Fruit fly (Drosophila melanogaster) whole organism, embryonic: ENCODE results near the gene CG4270.

Experiments used
- B-H1 ChIP-seq: fragments of 200-800 bp; sonication (Bioruptor generic); IDR thresholded peaks from 3 replicates; pipeline ENCODE4 v1.3.6; 2022; ENCODE audit warnings: missing biosample characterization, missing genetic modification characterization
- CG10147 ChIP-seq: fragments of 200-800 bp; sonication (Bioruptor generic); optimal IDR thresholded peaks from 2 replicates; lab custom pipeline; 2019; ENCODE audit warnings: missing biosample characterization, mild to moderate bottlenecking, missing genetic modification characterization, moderate library complexity
- CG11456 ChIP-seq: fragments of 200-800 bp; sonication (Bioruptor generic); IDR thresholded peaks from 3 replicates; pipeline ENCODE4 v1.3.6; 2022; ENCODE audit warnings: missing biosample characterization, missing genetic modification characterization
- CG11560 ChIP-seq: fragments of 200-800 bp; sonication (Bioruptor generic); IDR thresholded peaks from 3 replicates; pipeline ENCODE4 v1.3.6; 2022; ENCODE audit warnings: missing biosample characterization, missing genetic modification characterization
- CG12219 ChIP-seq: fragments of 200-800 bp; sonication (Bioruptor generic); optimal IDR thresholded peaks from 3 replicates; lab custom pipeline; 2018; ENCODE audit warnings: missing biosample characterization, mild to moderate bottlenecking, missing genetic modification characterization
- CG12391 ChIP-seq: fragments of 200-800 bp; sonication (Bioruptor generic); optimal IDR thresholded peaks from 3 replicates; lab custom pipeline; 2018; ENCODE audit warnings: missing biosample characterization, mild to moderate bottlenecking, missing genetic modification characterization, moderate library complexity
- CG12659 ChIP-seq: fragments of 200-800 bp; sonication (Bioruptor generic); optimal IDR thresholded peaks from 3 replicates; lab custom pipeline; 2017; ENCODE audit warnings: mild to moderate bottlenecking, missing biosample characterization, missing genetic modification reagents, missing genetic modification characterization
- CG12744 ChIP-seq: fragments of 200-800 bp; sonication (Bioruptor generic); optimal IDR thresholded peaks from 2 replicates; lab custom pipeline; 2016; ENCODE audit warnings: missing biosample characterization, missing genetic modification characterization
- CG1529 ChIP-seq: fragments of 200-800 bp; sonication (Bioruptor generic); optimal IDR thresholded peaks from 3 replicates; lab custom pipeline; 2018; ENCODE audit warnings: missing biosample characterization, missing genetic modification characterization
- CG1602 ChIP-seq: fragments of 200-800 bp; sonication (Bioruptor generic); optimal IDR thresholded peaks from 3 replicates; lab custom pipeline; 2016; ENCODE audit warnings: missing biosample characterization, missing genetic modification characterization
- CG17328 ChIP-seq: fragments of 200-800 bp; sonication (Bioruptor generic); IDR thresholded peaks from 2 replicates; pipeline ENCODE4 v1.3.6; 2022; ENCODE audit warnings: missing biosample characterization, missing genetic modification characterization
- CG2120 ChIP-seq: fragments of 200-800 bp; sonication (Bioruptor generic); optimal IDR thresholded peaks from 3 replicates; lab custom pipeline; 2016; ENCODE audit warnings: missing biosample characterization, missing genetic modification characterization
- CG2712 ChIP-seq: fragments of 200-800 bp; optimal IDR thresholded peaks from 3 replicates; lab custom pipeline; 2019; ENCODE audit warnings: missing biosample characterization, mild to moderate bottlenecking, missing genetic modification characterization, moderate library complexity
- CG31441 ChIP-seq: fragments of 200-800 bp; sonication (Bioruptor generic); IDR thresholded peaks from 2 replicates; pipeline ENCODE4 v1.3.6; 2022; ENCODE audit warnings: missing biosample characterization, missing genetic modification characterization
- CG34224 ChIP-seq: fragments of 200-800 bp; sonication (Bioruptor generic); IDR thresholded peaks from 3 replicates; pipeline ENCODE4 v1.3.6; 2022; ENCODE audit warnings: missing biosample characterization, missing genetic modification characterization; ENCODE audit not compliant: partially characterized antibody
- CG4282 ChIP-seq: fragments of 200-800 bp; sonication (Bioruptor generic); optimal IDR thresholded peaks from 2 replicates; lab custom pipeline; 2016; ENCODE audit warnings: missing biosample characterization, missing genetic modification characterization
- CG4617 ChIP-seq: fragments of 200-800 bp; sonication (Bioruptor generic); optimal IDR thresholded peaks from 3 replicates; lab custom pipeline; 2016; ENCODE audit warnings: missing biosample characterization, missing genetic modification characterization, borderline replicate concordance
- CG5953 ChIP-seq: fragments of 200-800 bp; sonication (Bioruptor generic); IDR thresholded peaks from 2 replicates; pipeline ENCODE4 v1.3.6; 2022; ENCODE audit warnings: missing biosample characterization, missing genetic modification characterization
- CG7928 ChIP-seq: fragments of 200-800 bp; sonication (Bioruptor generic); optimal IDR thresholded peaks from 2 replicates; lab custom pipeline; 2017; ENCODE audit warnings: missing biosample characterization, mild to moderate bottlenecking, missing genetic modification characterization
- CG7987 ChIP-seq: fragments of 200-800 bp; sonication (Bioruptor generic); optimal IDR thresholded peaks from 2 replicates; lab custom pipeline; 2018; ENCODE audit warnings: missing biosample characterization, mild to moderate bottlenecking, missing genetic modification characterization, moderate library complexity
- Gsc ChIP-seq: fragments of 200-800 bp; sonication (Bioruptor generic); IDR thresholded peaks from 2 replicates; pipeline ENCODE4 v1.3.6; 2022; ENCODE audit warnings: missing biosample characterization, missing genetic modification characterization
- HLH3B ChIP-seq: fragments of 200-800 bp; sonication (Bioruptor generic); IDR thresholded peaks from 2 replicates; pipeline ENCODE4 v1.3.6; 2022; ENCODE audit warnings: missing biosample characterization, missing genetic modification characterization
- Hey ChIP-seq: fragments of 200-800 bp; sonication (Bioruptor generic); optimal IDR thresholded peaks from 3 replicates; lab custom pipeline; 2018; ENCODE audit warnings: missing biosample characterization, mild to moderate bottlenecking, missing genetic modification characterization
- Hsf ChIP-seq: fragments of 200-800 bp; sonication (Bioruptor generic); optimal IDR thresholded peaks from 3 replicates; lab custom pipeline; 2016; ENCODE audit warnings: missing biosample characterization, missing genetic modification characterization
- Lpt ChIP-seq: fragments of >200 bp; optimal IDR thresholded peaks from 2 replicates; lab custom pipeline; 2018; ENCODE audit warnings: missing biosample characterization, missing genetic modification characterization
- MESR4 ChIP-seq: fragments of 200-800 bp; sonication (Bioruptor generic); optimal IDR thresholded peaks from 2 replicates; lab custom pipeline; 2018; ENCODE audit warnings: missing biosample characterization, mild to moderate bottlenecking, missing genetic modification characterization, moderate library complexity
- NFAT ChIP-seq: fragments of 200-800 bp; sonication (Bioruptor generic); IDR thresholded peaks from 2 replicates; pipeline ENCODE4 v1.3.6; 2022; ENCODE audit warnings: missing biosample characterization, missing genetic modification characterization
- Oaz ChIP-seq: fragments of 200-800 bp; sonication (Bioruptor generic); IDR thresholded peaks from 2 replicates; pipeline ENCODE4 v1.3.6; 2022; ENCODE audit warnings: missing biosample characterization, missing genetic modification characterization
- Optix ChIP-seq: fragments of 200-800 bp; sonication (Bioruptor generic); IDR thresholded peaks from 3 replicates; pipeline ENCODE4 v1.3.6; 2022; ENCODE audit warnings: missing biosample characterization, missing genetic modification characterization
- Sin3A ChIP-seq: fragments of >200 bp; optimal IDR thresholded peaks from 2 replicates; lab custom pipeline; 2018
- ac ChIP-seq: fragments of 200-800 bp; sonication (Bioruptor generic); optimal IDR thresholded peaks from 3 replicates; lab custom pipeline; 2017; ENCODE audit warnings: missing biosample characterization, mild to moderate bottlenecking, missing genetic modification characterization
- bab2 ChIP-seq: fragments of 200-800 bp; sonication (Bioruptor generic); optimal IDR thresholded peaks from 2 replicates; lab custom pipeline; 2016; ENCODE audit warnings: missing biosample characterization, missing genetic modification characterization
- bsh ChIP-seq, 2 experiments: fragments of 200-800 bp; sonication (Bioruptor generic); optimal IDR thresholded peaks; 2 replicates each; lab custom pipeline; 2017 to 2018; ENCODE audit warnings: mild to moderate bottlenecking in 2 of 2, missing biosample characterization in 2 of 2, missing genetic modification characterization in 2 of 2, moderate library complexity in 1 of 2
- cato ChIP-seq: fragments of 200-800 bp; sonication (Bioruptor generic); optimal IDR thresholded peaks from 2 replicates; lab custom pipeline; 2016; ENCODE audit warnings: missing biosample characterization, missing genetic modification characterization, borderline replicate concordance
- disco-r ChIP-seq: fragments of 200-800 bp; sonication (Bioruptor generic); optimal IDR thresholded peaks from 2 replicates; lab custom pipeline; 2016; ENCODE audit warnings: missing biosample characterization, missing genetic modification characterization
- dm ChIP-seq: fragments of 200-800 bp; sonication (Bioruptor generic); optimal IDR thresholded peaks from 3 replicates; lab custom pipeline; 2016; ENCODE audit warnings: missing biosample characterization, missing genetic modification characterization
- eyg ChIP-seq: fragments of 200-800 bp; sonication (Bioruptor generic); optimal IDR thresholded peaks from 3 replicates; lab custom pipeline; 2016; ENCODE audit warnings: missing biosample characterization, missing genetic modification characterization
- ham ChIP-seq: fragments of 200-800 bp; sonication (Bioruptor generic); IDR thresholded peaks from 2 replicates; pipeline ENCODE4 v1.3.6; 2022; ENCODE audit warnings: missing biosample characterization, missing genetic modification characterization
- inv ChIP-seq: fragments of 200-800 bp; sonication (Bioruptor generic); IDR thresholded peaks from 2 replicates; pipeline ENCODE4 v1.3.6; 2022; ENCODE audit warnings: missing biosample characterization, missing genetic modification characterization; ENCODE audit not compliant: partially characterized antibody
- knrl ChIP-seq: fragments of 200-800 bp; sonication (Bioruptor generic); IDR thresholded peaks from 3 replicates; pipeline ENCODE4 v1.3.6; 2022; ENCODE audit warnings: missing biosample characterization, missing genetic modification characterization; ENCODE audit not compliant: partially characterized antibody
- mld ChIP-seq: fragments of 200-800 bp; sonication (Bioruptor generic); IDR thresholded peaks from 3 replicates; pipeline ENCODE4 v1.3.6; 2022; ENCODE audit warnings: missing biosample characterization, missing genetic modification characterization; ENCODE audit not compliant: partially characterized antibody
- nau ChIP-seq: fragments of 200-800 bp; sonication (Bioruptor generic); optimal IDR thresholded peaks from 3 replicates; lab custom pipeline; 2017; ENCODE audit warnings: missing biosample characterization, mild to moderate bottlenecking, missing genetic modification characterization, missing genetic modification reagents
- phol ChIP-seq: fragments of 200-800 bp; sonication (Bioruptor generic); optimal IDR thresholded peaks from 3 replicates; lab custom pipeline; 2018; ENCODE audit warnings: missing biosample characterization, mild to moderate bottlenecking, missing genetic modification characterization, moderate library complexity
- pum ChIP-seq: fragments of 200-800 bp; sonication (Bioruptor generic); optimal IDR thresholded peaks from 2 replicates; lab custom pipeline; 2016; ENCODE audit warnings: missing biosample characterization, missing genetic modification characterization
- ranshi ChIP-seq: fragments of 200-800 bp; sonication (Bioruptor generic); IDR thresholded peaks from 2 replicates; pipeline ENCODE4 v1.3.6; 2022; ENCODE audit warnings: missing biosample characterization, missing genetic modification characterization
- run ChIP-seq: fragments of 200-800 bp; sonication (Bioruptor generic); optimal IDR thresholded peaks from 3 replicates; lab custom pipeline; 2018; ENCODE audit warnings: missing biosample characterization, mild to moderate bottlenecking, missing genetic modification characterization
- scrt ChIP-seq: fragments of 200-800 bp; sonication (Bioruptor generic); optimal IDR thresholded peaks from 2 replicates; lab custom pipeline; 2018; ENCODE audit warnings: missing biosample characterization, mild to moderate bottlenecking, missing genetic modification characterization, moderate library complexity
- stwl ChIP-seq: fragments of 200-800 bp; sonication (Bioruptor generic); optimal IDR thresholded peaks from 3 replicates; lab custom pipeline; 2018; ENCODE audit warnings: missing biosample characterization, mild to moderate bottlenecking, missing genetic modification characterization, moderate library complexity
- tap ChIP-seq: fragments of 200-800 bp; optimal IDR thresholded peaks from 3 replicates; lab custom pipeline; 2019; ENCODE audit warnings: missing biosample characterization, mild to moderate bottlenecking, missing genetic modification characterization, moderate library complexity
- unpg ChIP-seq: fragments of 200-800 bp; sonication (Bioruptor generic); optimal IDR thresholded peaks from 3 replicates; lab custom pipeline; 2018; ENCODE audit warnings: missing biosample characterization, mild to moderate bottlenecking, missing genetic modification characterization, moderate library complexity
- zfh2 ChIP-seq: fragments of 200-800 bp; sonication (Bioruptor generic); optimal IDR thresholded peaks from 2 replicates; lab custom pipeline; 2016; ENCODE audit warnings: missing biosample characterization, missing genetic modification characterization

CG4270 gene

DNA sequence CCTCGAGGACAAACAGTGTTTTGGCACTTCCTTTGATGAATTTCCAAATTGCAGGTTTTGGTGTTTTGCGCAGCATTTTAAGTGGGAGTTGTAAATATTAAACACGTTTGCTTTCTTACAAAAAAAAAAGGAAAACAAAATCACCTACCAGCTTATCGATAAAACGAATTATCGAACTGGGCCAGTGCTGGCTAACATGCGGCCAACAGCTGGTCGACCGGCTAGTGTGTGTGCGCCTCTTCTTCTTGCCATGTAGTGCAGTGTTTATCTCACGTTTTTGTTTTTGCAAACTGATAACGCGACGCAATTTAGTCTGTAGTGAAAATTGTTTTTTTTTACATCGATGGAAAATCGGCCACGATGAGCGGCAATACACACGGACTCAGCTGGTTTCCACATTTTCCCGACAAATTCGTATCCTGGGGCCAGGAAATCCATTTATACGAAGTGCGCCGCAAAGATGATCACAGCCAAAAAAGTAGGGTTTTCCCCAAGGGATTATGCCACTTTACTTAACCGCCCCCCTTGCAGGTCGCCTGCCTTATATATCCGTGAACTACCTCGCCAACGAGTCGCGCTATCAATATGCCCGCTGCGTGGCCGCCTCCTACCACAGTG, 46.1 kb upstream of the CG4270 start, which contains the start of the genes CG15386, CG42371 and mio (continued):
- TF ChIP-seq stwl = peak; percentile 80
- TF ChIP-seq CG31441 = no peak
- no peak for TF ChIP-seq Hey (tag; lab: Kevin White, UChicago)
- TF ChIP-seq CG34224 (GFP tag; lab: Robert Waterston, UW) = peak; percentile 63; the same call in 2 of the 3 replicates
- TF ChIP-seq Lpt = no peak
- TF ChIP-seq B-H1 (GFP tag; lab: Robert Waterston, UW) = no peak
- TF ChIP-seq CG4282 (GFP tag; lab: Kevin White, UChicago) = no peak
- no peak for TF ChIP-seq Optix (GFP tag; lab: Robert Waterston, UW)
- TF ChIP-seq run = no peak
- no peak for TF ChIP-seq CG7987 (GFP tag; lab: Kevin White, UChicago)
- peak; percentile 72 for TF ChIP-seq dm (GFP tag; lab: Kevin White, UChicago)
- no peak for TF ChIP-seq CG11560 (tag; lab: Robert Waterston, UW)
- TF ChIP-seq zfh2 (GFP tag; lab: Kevin White, UChicago) = peak; percentile 16
- TF ChIP-seq cato (GFP tag; lab: Kevin White, UChicago) = no peak
- TF ChIP-seq inv (GFP tag; lab: Robert Waterston, UW) = no peak
- TF ChIP-seq Sin3A (lab: Kevin White, UChicago) = peak; percentile 34
- no peak for TF ChIP-seq unpg (GFP tag; lab: Kevin White, UChicago)
- TF ChIP-seq knrl = no peak
- TF ChIP-seq eyg (GFP tag; lab: Kevin White, UChicago) = no peak
- no peak for TF ChIP-seq CG7928 (GFP tag; lab: Kevin White, UChicago)
- TF ChIP-seq CG10147 (GFP tag; lab: Kevin White, UChicago) = no peak
- no peak for TF ChIP-seq mld (GFP tag; lab: Robert Waterston, UW)
- TF ChIP-seq CG12219 = no peak
- TF ChIP-seq disco-r (GFP tag; lab: Kevin White, UChicago) = no peak
- no peak for TF ChIP-seq pum (GFP tag; lab: Kevin White, UChicago)
- TF ChIP-seq tap (tag; lab: Kevin White, UChicago) = no peak
- TF ChIP-seq ham (GFP tag; lab: Robert Waterston, UW) = no peak
- TF ChIP-seq Gsc = no peak
- no peak for TF ChIP-seq HLH3B (GFP tag; lab: Robert Waterston, UW)
- peak; percentile 54 for TF ChIP-seq CG2120 (GFP tag; lab: Kevin White, UChicago)
- TF ChIP-seq nau (GFP tag; lab: Kevin White, UChicago) = no peak
- no peak for TF ChIP-seq CG1529
- no peak for TF ChIP-seq CG1602 (GFP tag; lab: Kevin White, UChicago)
- no peak for TF ChIP-seq CG5953 (GFP tag; lab: Robert Waterston, UW)
- TF ChIP-seq CG2712 = peak; percentile 2
- no peak; the same call in 1 of the 2 replicates for TF ChIP-seq NFAT (GFP tag; lab: Robert Waterston, UW)
- TF ChIP-seq bsh (GFP tag; optimal IDR thresholded peaks at IDR 0.05; lab: Kevin White, UChicago) = no peak
- TF ChIP-seq ac = no peak
- TF ChIP-seq CG4617 (GFP tag; lab: Kevin White, UChicago) = peak; percentile 73
- no peak for TF ChIP-seq CG12744 (GFP tag; lab: Kevin White, UChicago)
- peak; percentile 52 for TF ChIP-seq CG12659 (GFP tag; lab: Kevin White, UChicago)
- no peak for TF ChIP-seq ranshi (GFP tag; lab: Robert Waterston, UW)
- TF ChIP-seq bab2 (GFP tag; lab: Kevin White, UChicago) = no peak
- no peak for TF ChIP-seq phol (tag; lab: Kevin White, UChicago)
- no peak for TF ChIP-seq Hsf (GFP tag; lab: Kevin White, UChicago)
- peak; percentile 42 for TF ChIP-seq MESR4 (GFP tag; lab: Kevin White, UChicago)
- TF ChIP-seq CG12391 (tag; lab: Kevin White, UChicago) = peak; percentile 16
- no peak for TF ChIP-seq scrt (GFP tag; lab: Kevin White, UChicago)
- no peak for TF ChIP-seq CG11456
- no peak for TF ChIP-seq Oaz (GFP tag; lab: Robert Waterston, UW)
- no peak for TF ChIP-seq CG17328
